Worm (Caenorhabditis elegans): ENCODE data around the gene Y67D8C.2.

Gene Y67D8C.2

DNA sequence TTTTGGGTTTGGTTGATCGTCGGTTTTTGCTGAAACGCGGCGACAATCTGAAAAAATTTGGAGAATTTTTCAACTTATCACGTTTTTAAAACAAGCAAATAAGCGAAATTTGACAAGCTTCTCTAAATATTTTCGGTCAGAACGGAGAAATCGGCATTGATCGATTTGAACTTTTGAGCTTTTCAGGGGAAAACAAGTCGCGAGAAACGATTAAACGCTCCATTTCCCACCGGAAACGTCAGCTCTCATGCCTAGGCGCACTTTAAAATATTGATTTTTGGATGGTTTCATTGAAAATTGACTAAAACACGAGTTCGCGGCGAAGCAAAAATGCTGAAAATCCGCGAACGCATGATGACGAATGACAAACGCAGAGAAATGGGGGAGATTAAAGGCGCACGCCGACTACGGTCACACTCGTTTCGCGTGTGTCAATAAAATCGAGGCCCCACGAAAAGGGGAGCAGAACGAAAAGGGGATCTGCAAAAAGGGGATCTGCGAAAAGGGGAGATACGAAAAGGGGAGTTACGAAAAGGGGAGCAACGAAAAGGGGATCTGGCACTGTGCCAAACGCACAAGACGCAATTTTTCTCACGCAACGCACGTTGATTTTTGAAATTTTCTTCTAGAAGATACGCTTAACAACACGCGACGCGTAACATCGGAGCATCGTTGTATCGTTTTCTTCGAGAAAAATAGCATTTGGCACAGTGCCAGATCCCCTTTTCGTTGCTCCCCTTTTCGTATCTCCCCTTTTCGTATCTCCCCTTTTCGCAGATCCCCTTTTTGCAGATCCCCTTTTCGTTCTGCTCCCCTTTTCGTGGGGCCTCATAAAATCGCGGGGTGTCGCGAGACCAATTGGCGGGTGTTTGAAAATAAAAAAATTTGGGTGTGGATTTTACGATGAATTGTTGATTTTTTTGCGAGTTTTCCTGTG lies 21.8 kb upstream of the Y67D8C.2 start, which contains the start of gene eel-1 (continued):
- TF ChIP-seq nhr-12 (tag; optimal IDR thresholded peaks at IDR 0.05) = peak; percentile 23
- TF ChIP-seq crh-2 (tag; optimal IDR thresholded peaks at IDR 0.05) = peak; percentile 88
- TF ChIP-seq nhr-77 (tag; optimal IDR thresholded peaks at IDR 0.05) = peak; percentile 7
- peak; percentile 82 for TF ChIP-seq nhr-129 (tag; optimal IDR thresholded peaks at IDR 0.05)
- TF ChIP-seq lin-11 (tag; optimal IDR thresholded peaks at IDR 0.05) = peak; percentile 75
- TF ChIP-seq zag-1 (tag; optimal IDR thresholded peaks at IDR 0.05) = peak; percentile 47
- TF ChIP-seq snpc-4 (tag; optimal IDR thresholded peaks at IDR 0.05) = peak; percentile 35

ce11 chrIV:3053428-3053827 lies 18.7 kb upstream of the Y67D8C.2 start, which contains the start of gene ivph-3:
Gene ivph-3 (plus strand): TSS chrIV:3053728.
- TF ChIP-seq peb-1 (tag; optimal IDR thresholded peaks at IDR 0.05) (no peak), lin-13 (GFP tag; optimal IDR thresholded peaks at IDR 0.05) (no peak), nhr-6 (tag; optimal IDR thresholded peaks at IDR 0.05) (no peak), mbf-1 (tag; optimal IDR thresholded peaks at IDR 0.05) (no peak), zag-1 (tag; optimal IDR thresholded peaks at IDR 0.05) (no peak), lsy-2 (tag; optimal IDR thresholded peaks at IDR 0.05) (no peak), fos-1 (tag; optimal IDR thresholded peaks at IDR 0.05) (no peak), nhr-11 (tag; optimal IDR thresholded peaks at IDR 0.05) (no peak), F13H6.1 (tag; optimal IDR thresholded peaks at IDR 0.05) (no peak), nhr-237 (tag; optimal IDR thresholded peaks at IDR 0.05) (no peak), Y55F3AM.14 (GFP tag; optimal IDR thresholded peaks at IDR 0.05) (no peak), nhr-21 (tag; optimal IDR thresholded peaks at IDR 0.05) (no peak), elt-3 (tag; optimal IDR thresholded peaks at IDR 0.05) (no peak), unc-62 (GFP tag; optimal IDR thresholded peaks at IDR 0.05) (no peak)

ce11 chrIV:3055320-3055719 lies 16.8 kb upstream of the Y67D8C.2 start:
- TF ChIP-seq ztf-4 (tag; optimal IDR thresholded peaks at IDR 0.05) (no peak), skn-1 (tag; optimal IDR thresholded peaks at IDR 0.05) (no peak), nhr-11 (tag; optimal IDR thresholded peaks at IDR 0.05) (no peak), C34F6.9 (tag; optimal IDR thresholded peaks at IDR 0.05) (peak; percentile 30), nhr-12 (tag; optimal IDR thresholded peaks at IDR 0.05) (no peak), fos-1 (tag; optimal IDR thresholded peaks at IDR 0.05) (no peak), nhr-237 (tag; optimal IDR thresholded peaks at IDR 0.05) (no peak), lin-13 (GFP tag; optimal IDR thresholded peaks at IDR 0.05) (peak; percentile 28), lsy-2 (tag; optimal IDR thresholded peaks at IDR 0.05) (peak in 1 of 2 experiments; percentile 69), unc-55 (GFP tag; optimal IDR thresholded peaks at IDR 0.05) (peak; percentile 43), elt-3 (tag; optimal IDR thresholded peaks at IDR 0.05) (no peak)

- TF ChIP-seq nhr-12 (tag; optimal IDR thresholded peaks at IDR 0.05) = no peak
- no peak for TF ChIP-seq nhr-25 (tag; optimal IDR thresholded peaks at IDR 0.05)
- no peak for TF ChIP-seq mab-5 (tag; optimal IDR thresholded peaks at IDR 0.05)
- no peak for TF ChIP-seq sem-4 (tag; optimal IDR thresholded peaks at IDR 0.05)
- TF ChIP-seq nhr-11 (tag; optimal IDR thresholded peaks at IDR 0.05) = no peak
- no peak for TF ChIP-seq ama-1 (optimal IDR thresholded peaks at IDR 0.05)
- TF ChIP-seq unc-55 (GFP tag; optimal IDR thresholded peaks at IDR 0.05) = no peak
- no peak for TF ChIP-seq ztf-1 (GFP tag; conservative IDR thresholded peaks at IDR 0.05)
- TF ChIP-seq mbf-1 (tag; optimal IDR thresholded peaks at IDR 0.05) = no peak
- no peak for TF ChIP-seq alr-1 (tag; optimal IDR thresholded peaks at IDR 0.05)
- no peak for TF ChIP-seq ztf-4 (tag; optimal IDR thresholded peaks at IDR 0.05)
- no peak for TF ChIP-seq ceh-16 (tag; optimal IDR thresholded peaks at IDR 0.05)
- no peak for TF ChIP-seq nhr-10 (tag; optimal IDR thresholded peaks at IDR 0.05)
- no peak for TF ChIP-seq lin-11 (tag; optimal IDR thresholded peaks at IDR 0.05)
Measured at ce11 chrIV:3055848-3056247, 16.2 kb upstream of the Y67D8C.2 start.

DNA sequence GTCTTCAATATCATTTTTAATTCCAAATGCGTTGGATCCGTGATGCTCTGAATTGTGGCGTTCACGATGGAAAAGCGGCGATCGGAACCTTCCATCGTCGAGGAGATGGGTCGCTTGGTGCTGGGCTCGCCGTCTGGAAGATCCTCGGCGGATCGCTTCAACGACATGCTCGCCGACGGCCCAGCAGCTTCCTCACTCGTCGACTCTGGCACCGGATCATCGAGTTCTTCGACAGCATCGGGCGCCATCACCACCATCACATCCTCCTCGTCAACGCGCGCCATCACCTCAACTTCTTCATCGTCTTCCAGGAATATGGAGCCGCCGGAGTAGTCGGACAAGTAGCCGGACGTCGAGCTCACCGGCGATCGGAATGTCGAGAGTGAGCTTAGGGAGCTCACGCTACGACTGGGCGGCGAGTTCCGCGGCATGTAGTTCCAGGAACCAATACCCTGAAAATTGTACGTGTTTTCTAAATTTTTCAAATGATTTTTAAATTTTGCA lies 9.1 kb upstream of the Y67D8C.2 start, which contains the start of gene Y67D8C.6:
Gene Y67D8C.6, minus strand, starts transcription at position 454 of the 504 bp plus-strand sequence.
- TF ChIP-seq ceh-16 (tag; optimal IDR thresholded peaks at IDR 0.05) = no peak
- no peak for TF ChIP-seq lsy-2 (tag; optimal IDR thresholded peaks at IDR 0.05)
- no peak for TF ChIP-seq ama-1 (optimal IDR thresholded peaks at IDR 0.05)
- TF ChIP-seq nhr-23 (tag; optimal IDR thresholded peaks at IDR 0.05) = no peak
- TF ChIP-seq nhr-11 (tag; optimal IDR thresholded peaks at IDR 0.05) = no peak
- no peak for TF ChIP-seq fos-1 (tag; optimal IDR thresholded peaks at IDR 0.05)
- no peak for TF ChIP-seq sma-9 (GFP tag; optimal IDR thresholded peaks at IDR 0.05)
- no peak for TF ChIP-seq sma-9 (tag; optimal IDR thresholded peaks at IDR 0.05)
- no peak for TF ChIP-seq nhr-12 (tag; optimal IDR thresholded peaks at IDR 0.05)
- no peak for TF ChIP-seq elt-1 (tag; optimal IDR thresholded peaks at IDR 0.05)
- TF ChIP-seq nhr-25 (tag; optimal IDR thresholded peaks at IDR 0.05) = no peak
- no peak for TF ChIP-seq crh-2 (tag; optimal IDR thresholded peaks at IDR 0.05)
- TF ChIP-seq nhr-6 (tag; optimal IDR thresholded peaks at IDR 0.05) = no peak

All from whole organism, L2 larva.